Fruit fly (Drosophila melanogaster) whole organism, embryonic: Measurements from ENCODE around the gene nol.

Source experiments
- ATbp ChIP-seq: fragments of 200-800 bp; sonication (Bioruptor generic); optimal IDR thresholded peaks from 2 replicates; lab custom pipeline; 2017; ENCODE audit warnings: missing biosample characterization, mild to moderate bottlenecking, missing genetic modification characterization, missing genetic modification reagents
- Ada2b ChIP-seq: fragments of 200-800 bp; sonication (Bioruptor generic); IDR thresholded peaks from 2 replicates; pipeline ENCODE4 v1.3.6; 2022; ENCODE audit warnings: missing biosample characterization, missing genetic modification characterization
- Atf6 ChIP-seq: fragments of 200-800 bp; sonication (Bioruptor generic); IDR thresholded peaks from 2 replicates; pipeline ENCODE4 v1.3.6; 2022; ENCODE audit warnings: missing biosample characterization, missing genetic modification characterization
- B-H2 ChIP-seq: fragments of 200-800 bp; sonication (Bioruptor generic); optimal IDR thresholded peaks from 2 replicates; lab custom pipeline; 2018; ENCODE audit warnings: missing biosample characterization, mild to moderate bottlenecking, missing genetic modification characterization
- CG1024 ChIP-seq: fragments of 200-800 bp; sonication (Bioruptor generic); IDR thresholded peaks from 2 replicates; pipeline ENCODE4 v1.3.6; 2022; ENCODE audit warnings: missing biosample characterization, missing genetic modification characterization
- CG10267 ChIP-seq: fragments of 200-800 bp; sonication (Bioruptor generic); optimal IDR thresholded peaks from 2 replicates; lab custom pipeline; 2018; ENCODE audit warnings: missing biosample characterization, mild to moderate bottlenecking, missing genetic modification characterization, moderate library complexity
- CG11456 ChIP-seq: fragments of 200-800 bp; sonication (Bioruptor generic); IDR thresholded peaks from 3 replicates; pipeline ENCODE4 v1.3.6; 2022; ENCODE audit warnings: missing biosample characterization, missing genetic modification characterization
- CG12071 ChIP-seq: fragments of 200-800 bp; sonication (Bioruptor generic); optimal IDR thresholded peaks from 3 replicates; lab custom pipeline; 2018; ENCODE audit warnings: missing biosample characterization, mild to moderate bottlenecking, missing genetic modification characterization
- CG13123 ChIP-seq: fragments of 200-800 bp; sonication (Bioruptor generic); optimal IDR thresholded peaks from 2 replicates; lab custom pipeline; 2016; ENCODE audit warnings: missing biosample characterization, missing genetic modification characterization
- CG14710 ChIP-seq: fragments of 200-800 bp; sonication (Bioruptor generic); optimal IDR thresholded peaks from 3 replicates; lab custom pipeline; 2019; ENCODE audit warnings: missing biosample characterization, mild to moderate bottlenecking, missing genetic modification characterization, moderate library complexity
- CG14965 ChIP-seq: fragments of 200-800 bp; sonication (Bioruptor generic); optimal IDR thresholded peaks from 2 replicates; lab custom pipeline; 2016; ENCODE audit warnings: missing biosample characterization, missing genetic modification characterization, borderline replicate concordance
- CG15479 ChIP-seq: fragments of 200-800 bp; sonication (Bioruptor generic); optimal IDR thresholded peaks from 3 replicates; lab custom pipeline; 2019; ENCODE audit warnings: missing biosample characterization, mild to moderate bottlenecking, missing genetic modification characterization, moderate library complexity
- CG17186 ChIP-seq: fragments of 200-800 bp; sonication (Bioruptor generic); optimal IDR thresholded peaks from 3 replicates; lab custom pipeline; 2017; ENCODE audit warnings: missing biosample characterization, missing genetic modification reagents, missing genetic modification characterization
- CG17612 ChIP-seq: fragments of 200-800 bp; sonication (Bioruptor generic); IDR thresholded peaks from 2 replicates; pipeline ENCODE4 v1.3.6; 2022; ENCODE audit warnings: missing biosample characterization, missing genetic modification characterization
- CG2129 ChIP-seq: fragments of 200-800 bp; sonication (Bioruptor generic); IDR thresholded peaks from 2 replicates; pipeline ENCODE4 v1.3.6; 2022; ENCODE audit warnings: missing biosample characterization, missing genetic modification characterization; ENCODE audit not compliant: partially characterized antibody
- CG2678 ChIP-seq: fragments of 200-800 bp; sonication (Bioruptor generic); optimal IDR thresholded peaks from 3 replicates; lab custom pipeline; 2019; ENCODE audit warnings: missing biosample characterization, mild to moderate bottlenecking, missing genetic modification characterization, moderate library complexity
- CG32772 ChIP-seq: fragments of 200-800 bp; sonication (Bioruptor generic); IDR thresholded peaks from 2 replicates; pipeline ENCODE4 v1.3.6; 2022; ENCODE audit warnings: missing biosample characterization, missing genetic modification characterization
- CG33213 ChIP-seq: fragments of 200-800 bp; sonication (Bioruptor generic); optimal IDR thresholded peaks from 3 replicates; lab custom pipeline; 2016; ENCODE audit warnings: missing biosample characterization, missing genetic modification characterization
- CG34422 ChIP-seq: fragments of 200-800 bp; sonication (Bioruptor generic); IDR thresholded peaks from 3 replicates; pipeline ENCODE4 v1.3.6; 2022; ENCODE audit warnings: missing biosample characterization, missing genetic modification characterization
- CG6254 ChIP-seq: fragments of 200-800 bp; sonication (Bioruptor generic); optimal IDR thresholded peaks from 3 replicates; lab custom pipeline; 2017; ENCODE audit warnings: mild to moderate bottlenecking, missing biosample characterization, missing genetic modification reagents, missing genetic modification characterization
- CG6272 ChIP-seq: fragments of 200-800 bp; sonication (Bioruptor generic); IDR thresholded peaks from 2 replicates; pipeline ENCODE4 v1.3.6; 2022; ENCODE audit warnings: missing biosample characterization, missing genetic modification characterization
- Dip3 ChIP-seq: fragments of 200-800 bp; sonication (Bioruptor generic); optimal IDR thresholded peaks from 3 replicates; lab custom pipeline; 2016; ENCODE audit warnings: missing biosample characterization, missing genetic modification characterization
- Dp ChIP-seq: fragments of 200-800 bp; sonication (Bioruptor generic); optimal IDR thresholded peaks from 2 replicates; lab custom pipeline; 2018; ENCODE audit warnings: missing biosample characterization, mild to moderate bottlenecking, missing genetic modification characterization, moderate library complexity
- E2f2 ChIP-seq: fragments of 200-800 bp; sonication (Bioruptor generic); IDR thresholded peaks from 2 replicates; pipeline ENCODE4 v1.3.6; 2022; ENCODE audit warnings: missing biosample characterization, missing genetic modification characterization
- ERR ChIP-seq: fragments of 200-800 bp; sonication (Bioruptor generic); optimal IDR thresholded peaks from 2 replicates; lab custom pipeline; 2016; ENCODE audit warnings: missing biosample characterization, missing genetic modification characterization
- Fer2 ChIP-seq: fragments of 200-800 bp; sonication (Bioruptor generic); optimal IDR thresholded peaks from 2 replicates; lab custom pipeline; 2018; ENCODE audit warnings: missing biosample characterization, mild to moderate bottlenecking, missing genetic modification characterization, moderate library complexity
- Hr3 ChIP-seq: fragments of 200-800 bp; sonication (Bioruptor generic); optimal IDR thresholded peaks from 3 replicates; lab custom pipeline; 2016; ENCODE audit warnings: missing biosample characterization, missing genetic modification characterization
- Hr39 ChIP-seq: fragments of >200 bp; optimal IDR thresholded peaks from 2 replicates; lab custom pipeline; 2017
- MESR4 ChIP-seq: fragments of 200-800 bp; sonication (Bioruptor generic); optimal IDR thresholded peaks from 2 replicates; lab custom pipeline; 2018; ENCODE audit warnings: missing biosample characterization, mild to moderate bottlenecking, missing genetic modification characterization, moderate library complexity
- Myb ChIP-seq: fragments of 200-800 bp; sonication (Bioruptor generic); optimal IDR thresholded peaks from 2 replicates; lab custom pipeline; 2016; ENCODE audit warnings: missing biosample characterization, missing genetic modification characterization
- Neu2 ChIP-seq: fragments of 200-800 bp; sonication (Bioruptor generic); optimal IDR thresholded peaks from 3 replicates; lab custom pipeline; 2016; ENCODE audit warnings: missing biosample characterization, missing genetic modification characterization, borderline replicate concordance
- Nf-YB ChIP-seq: fragments of 200-800 bp; sonication (Bioruptor generic); optimal IDR thresholded peaks from 3 replicates; lab custom pipeline; 2019; ENCODE audit warnings: missing biosample characterization, mild to moderate bottlenecking, missing genetic modification characterization, moderate library complexity
- PHDP ChIP-seq: fragments of 200-800 bp; sonication (Bioruptor generic); optimal IDR thresholded peaks from 3 replicates; lab custom pipeline; 2018; ENCODE audit warnings: missing biosample characterization, mild to moderate bottlenecking, missing genetic modification characterization, moderate library complexity
- Vsx1 ChIP-seq: fragments of 200-800 bp; sonication (Bioruptor generic); optimal IDR thresholded peaks from 2 replicates; lab custom pipeline; 2017; ENCODE audit warnings: missing biosample characterization, mild to moderate bottlenecking, missing genetic modification characterization, missing genetic modification reagents
- Xbp1 ChIP-seq: fragments of 200-800 bp; sonication (Bioruptor generic); optimal IDR thresholded peaks from 3 replicates; lab custom pipeline; 2016; ENCODE audit warnings: missing biosample characterization, mild to moderate bottlenecking, missing genetic modification characterization
- ato ChIP-seq: fragments of 200-800 bp; sonication (Bioruptor generic); IDR thresholded peaks from 2 replicates; pipeline ENCODE4 v1.3.6; 2022; ENCODE audit warnings: missing biosample characterization, missing genetic modification characterization; ENCODE audit not compliant: partially characterized antibody
- cg ChIP-seq: fragments of 200-800 bp; sonication (Bioruptor generic); optimal IDR thresholded peaks from 3 replicates; lab custom pipeline; 2019; ENCODE audit warnings: missing biosample characterization, mild to moderate bottlenecking, missing genetic modification characterization, moderate library complexity
- dati ChIP-seq: fragments of 200-800 bp; sonication (Bioruptor generic); IDR thresholded peaks from 2 replicates; pipeline ENCODE4 v1.3.6; 2022; ENCODE audit warnings: missing biosample characterization, missing genetic modification characterization
- disco-r ChIP-seq: fragments of 200-800 bp; sonication (Bioruptor generic); optimal IDR thresholded peaks from 2 replicates; lab custom pipeline; 2016; ENCODE audit warnings: missing biosample characterization, missing genetic modification characterization
- hb ChIP-seq: fragments of 200-800 bp; sonication (Bioruptor generic); IDR thresholded peaks from 3 replicates; pipeline ENCODE4 v1.3.6; 2022; ENCODE audit warnings: missing biosample characterization, missing genetic modification characterization; ENCODE audit not compliant: partially characterized antibody
- inv ChIP-seq: fragments of 200-800 bp; sonication (Bioruptor generic); IDR thresholded peaks from 2 replicates; pipeline ENCODE4 v1.3.6; 2022; ENCODE audit warnings: missing biosample characterization, missing genetic modification characterization; ENCODE audit not compliant: partially characterized antibody
- lola ChIP-seq, 3 experiments: fragments of >200 bp in 2 of 3; fragments of 200-800 bp in 1 of 3; sonication (Bioruptor generic) in 1 of 3; optimal IDR thresholded peaks; 2 replicates each; lab custom pipeline; 2017 to 2019; ENCODE audit warnings: missing biosample characterization in 3 of 3, missing genetic modification characterization in 3 of 3, mild to moderate bottlenecking in 1 of 3, moderate library complexity in 1 of 3
- phol ChIP-seq: fragments of 200-800 bp; sonication (Bioruptor generic); optimal IDR thresholded peaks from 3 replicates; lab custom pipeline; 2018; ENCODE audit warnings: missing biosample characterization, mild to moderate bottlenecking, missing genetic modification characterization, moderate library complexity
- ro ChIP-seq: fragments of 200-800 bp; sonication (Bioruptor generic); IDR thresholded peaks from 2 replicates; pipeline ENCODE4 v1.3.6; 2022; ENCODE audit warnings: missing biosample characterization, missing genetic modification characterization
- sim ChIP-seq: fragments of 200-800 bp; sonication (Bioruptor generic); IDR thresholded peaks from 2 replicates; pipeline ENCODE4 v1.3.6; 2022; ENCODE audit warnings: missing biosample characterization, missing genetic modification characterization
- sna ChIP-seq: fragments of 200-800 bp; sonication (Bioruptor generic); IDR thresholded peaks from 2 replicates; pipeline ENCODE4 v1.3.6; 2022; ENCODE audit warnings: missing biosample characterization, missing genetic modification characterization; ENCODE audit not compliant: partially characterized antibody
- trem ChIP-seq: fragments of 200-800 bp; optimal IDR thresholded peaks from 3 replicates; lab custom pipeline; 2019; ENCODE audit warnings: missing biosample characterization, mild to moderate bottlenecking, missing genetic modification characterization, moderate library complexity
- tup ChIP-seq: fragments of 200-800 bp; sonication (Bioruptor generic); optimal IDR thresholded peaks from 2 replicates; lab custom pipeline; 2016; ENCODE audit warnings: missing biosample characterization, mild to moderate bottlenecking, missing genetic modification characterization, moderate library complexity
- usp ChIP-seq: fragments of >200 bp; optimal IDR thresholded peaks from 2 replicates; lab custom pipeline; 2017; ENCODE audit warnings: missing biosample characterization, missing genetic modification characterization
- z ChIP-seq: fragments of 200-800 bp; sonication (Bioruptor generic); IDR thresholded peaks from 3 replicates; pipeline ENCODE4 v1.3.6; 2022; ENCODE audit warnings: missing biosample characterization, missing genetic modification characterization
- zfh1 ChIP-seq: fragments of 200-800 bp; sonication (Bioruptor generic); IDR thresholded peaks from 3 replicates; pipeline ENCODE4 v1.3.6; 2022; ENCODE audit warnings: missing biosample characterization, missing genetic modification characterization

Gene nol

DNA sequence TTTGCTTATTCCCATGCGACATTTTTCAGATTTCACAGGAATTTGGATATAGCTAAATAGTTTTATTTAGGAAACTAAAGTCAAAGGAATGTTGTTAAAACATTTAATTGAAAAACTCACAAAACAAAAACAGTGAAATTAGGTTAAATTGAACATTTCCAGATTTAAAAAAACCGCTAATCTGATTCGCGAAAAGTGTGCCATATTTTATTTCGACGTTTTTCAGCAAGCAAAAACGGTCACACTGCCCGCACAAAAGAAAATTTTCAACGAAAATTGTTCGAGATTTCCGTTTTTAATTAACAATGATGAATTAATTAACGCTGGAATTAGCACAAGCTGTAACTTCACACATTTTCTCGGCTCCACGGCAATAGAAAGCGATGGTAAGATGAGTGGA is 21.2 kb upstream of the nol start, which contains the start of the genes CG34012 and emei:
Gene CG34012, minus strand, starts transcription at position 52 of the 400 bp plus-strand sequence.
Gene emei, plus strand, starts transcription at position 237 of the 400 bp plus-strand sequence.
- no peak for TF ChIP-seq B-H2
- TF ChIP-seq CG14710: peak; percentile 60
- TF ChIP-seq inv: no peak
- TF ChIP-seq Fer2 (tag; lab: Kevin White, UChicago): no peak
- TF ChIP-seq CG34422 (GFP tag; lab: Robert Waterston, UW): 0 out of 3 replicates have a peak, but pooled peaks have one; percentile 37
- no peak for TF ChIP-seq Neu2 (GFP tag; lab: Kevin White, UChicago)
- TF ChIP-seq zfh1 (GFP tag; lab: Robert Waterston, UW): no peak
- TF ChIP-seq Hr3: no peak
- no peak for TF ChIP-seq ato (GFP tag; lab: Robert Waterston, UW)
- TF ChIP-seq CG2129 (GFP tag; lab: Robert Waterston, UW): no peak
- no peak for TF ChIP-seq sim (GFP tag; lab: Robert Waterston, UW)
- no peak for TF ChIP-seq CG1024 (GFP tag; lab: Robert Waterston, UW)
- TF ChIP-seq CG15479: no peak
- peak; percentile 80 for TF ChIP-seq Dp (GFP tag; lab: Kevin White, UChicago)
- no peak for TF ChIP-seq hb
- no peak for TF ChIP-seq Nf-YB (GFP tag; lab: Kevin White, UChicago)
- no peak for TF ChIP-seq CG17612 (GFP tag; lab: Robert Waterston, UW)
- no peak for TF ChIP-seq Dip3 (GFP tag; lab: Kevin White, UChicago)
- TF ChIP-seq Atf6: no peak
- TF ChIP-seq CG13123 (GFP tag; lab: Kevin White, UChicago): no peak
- no peak for TF ChIP-seq ERR
- TF ChIP-seq sna: 0 out of 2 replicates have a peak, but pooled peaks have one; percentile 30
- no peak for TF ChIP-seq Xbp1 (GFP tag; lab: Kevin White, UChicago)
- TF ChIP-seq CG33213 (GFP tag; lab: Kevin White, UChicago): no peak
- peak; percentile 55 for TF ChIP-seq MESR4 (GFP tag; lab: Kevin White, UChicago)
- no peak for TF ChIP-seq disco-r (GFP tag; lab: Kevin White, UChicago)
- TF ChIP-seq Myb (GFP tag; lab: Kevin White, UChicago): peak; percentile 32
- TF ChIP-seq CG6254 (GFP tag; lab: Kevin White, UChicago): no peak
- no peak for TF ChIP-seq z (GFP tag; lab: Robert Waterston, UW)
- no peak for TF ChIP-seq CG6272 (GFP tag; lab: Robert Waterston, UW)
- TF ChIP-seq Vsx1 (GFP tag; lab: Kevin White, UChicago): no peak
- no peak for TF ChIP-seq CG11456
- TF ChIP-seq CG32772: no peak
- no peak for TF ChIP-seq CG14965 (GFP tag; lab: Kevin White, UChicago)
- TF ChIP-seq ATbp (GFP tag; lab: Kevin White, UChicago): no peak
- TF ChIP-seq trem (tag; lab: Kevin White, UChicago): peak; percentile 10
- TF ChIP-seq Ada2b (GFP tag; lab: Robert Waterston, UW): no peak
- no peak for TF ChIP-seq CG12071 (GFP tag; lab: Kevin White, UChicago)
- no peak for TF ChIP-seq cg (GFP tag; lab: Kevin White, UChicago)
- peak; percentile 10 for TF ChIP-seq CG10267 (tag; lab: Kevin White, UChicago)
- no peak for TF ChIP-seq CG2678 (tag; lab: Kevin White, UChicago)
- TF ChIP-seq tup (GFP tag; lab: Kevin White, UChicago): no peak
- no peak for TF ChIP-seq dati (GFP tag; lab: Robert Waterston, UW)
- no peak for TF ChIP-seq PHDP (tag; lab: Kevin White, UChicago)
- no peak for TF ChIP-seq lola (GFP tag; optimal IDR thresholded peaks at IDR 0.05; lab: Kevin White, UChicago)
- TF ChIP-seq E2f2 (GFP tag; lab: Robert Waterston, UW): peak; percentile 88
- TF ChIP-seq Hr39 (lab: Kevin White, UChicago): no peak
- peak; percentile 54 for TF ChIP-seq phol (tag; lab: Kevin White, UChicago)
- TF ChIP-seq ro (GFP tag; lab: Robert Waterston, UW): no peak
- TF ChIP-seq CG17186 (GFP tag; lab: Kevin White, UChicago): peak; percentile 18
- no peak for TF ChIP-seq usp (GFP tag; lab: Kevin White, UChicago)
